Worm (Caenorhabditis elegans): Measurements from ENCODE around the gene T14B4.9.

T14B4.9 gene

DNA sequence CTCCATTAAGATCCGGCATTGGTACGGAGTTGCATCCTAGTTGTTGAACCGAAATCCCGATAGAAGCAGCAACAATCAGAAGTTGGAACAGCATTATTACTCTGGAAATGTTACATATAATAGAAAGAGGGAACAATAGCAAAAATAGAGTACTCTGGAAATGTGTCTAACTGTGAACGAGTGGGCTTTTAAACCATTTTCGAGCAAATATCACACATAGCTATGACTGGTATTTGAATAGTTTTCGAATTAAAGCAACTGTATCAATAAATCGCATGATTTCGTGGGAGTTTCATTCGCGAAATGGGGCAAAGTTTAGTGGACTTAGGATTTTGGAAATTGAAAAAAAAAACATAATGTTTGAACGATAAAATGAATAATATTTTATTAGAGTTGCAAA lies 15.8 kb upstream of the T14B4.9 start, which contains the start of gene F41G3.10:
F41G3.10 (minus strand) TSS at position 101 of the 400 bp plus-strand sequence.
- TF ChIP-seq ccch-3 (GFP tag; optimal IDR thresholded peaks at IDR 0.05): no peak
- TF ChIP-seq Y53F4B.3 (GFP tag; IDR thresholded peaks at IDR 0.05): no peak
- no peak for TF ChIP-seq unc-62 (GFP tag; optimal IDR thresholded peaks at IDR 0.05)
- TF ChIP-seq pbrm-1 (GFP tag; IDR thresholded peaks at IDR 0.05): no peak
- TF ChIP-seq pha-4 (tag; optimal IDR thresholded peaks at IDR 0.05): no peak
- TF ChIP-seq C17E4.6 (GFP tag; IDR thresholded peaks at IDR 0.05): no peak
- TF ChIP-seq attf-5 (GFP tag; optimal IDR thresholded peaks at IDR 0.05): no peak
- no peak for TF ChIP-seq cebp-2 (GFP tag; IDR thresholded peaks at IDR 0.05)
- no peak for TF ChIP-seq Y95B8A.8 (GFP tag; IDR thresholded peaks at IDR 0.05)
- TF ChIP-seq attf-3 (GFP tag; conservative IDR thresholded peaks at IDR 0.05): no peak
- TF ChIP-seq rcor-1 (GFP tag; IDR thresholded peaks at IDR 0.05): no peak
- no peak for TF ChIP-seq zim-3 (tag; optimal IDR thresholded peaks at IDR 0.05)
- no peak for TF ChIP-seq ztf-28 (GFP tag; IDR thresholded peaks at IDR 0.05)
- TF ChIP-seq bed-2 (GFP tag; IDR thresholded peaks at IDR 0.05): no peak
- no peak for TF ChIP-seq B0261.1 (tag; optimal IDR thresholded peaks at IDR 0.05)
- TF ChIP-seq ZK185.1 (tag; optimal IDR thresholded peaks at IDR 0.05; ENCODE audit: poor library complexity, severe bottlenecking): no peak

ce11 chrII:6746404-6746803 lies 12.8 kb upstream of the T14B4.9 start, which contains the start of gene F41G3.5:
TSS of gene F41G3.5 (plus strand) at chrII:6746704.
- no peak for TF ChIP-seq lag-1 (GFP tag; IDR thresholded peaks at IDR 0.05)

DNA sequence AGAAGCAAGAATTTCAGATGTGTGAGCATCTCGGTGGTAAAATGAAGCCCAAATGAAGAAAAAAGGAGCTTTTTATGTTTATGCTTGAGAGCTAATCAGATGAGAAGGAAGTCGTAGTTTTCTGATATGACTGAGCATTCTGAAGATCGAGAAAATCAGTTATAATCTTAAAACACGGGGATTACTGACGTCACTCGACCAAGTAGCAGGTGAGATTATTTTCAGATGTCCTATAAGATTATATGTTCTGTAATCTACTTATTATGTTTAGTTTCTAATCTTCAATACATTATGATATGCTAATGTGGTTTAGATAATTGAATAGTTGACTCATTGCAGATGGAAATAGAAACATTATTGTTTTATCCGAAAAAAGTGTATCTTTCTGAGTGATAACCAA lies 12.2 kb upstream of the T14B4.9 start, which contains the start of gene ins-14:
ins-14 (minus strand) TSS at position 32 of the 400 bp plus-strand sequence.
- TF ChIP-seq nhr-90 (tag; optimal IDR thresholded peaks at IDR 0.05) (no peak), attf-6 (GFP tag; IDR thresholded peaks at IDR 0.05) (no peak), nhr-120 (GFP tag; IDR thresholded peaks at IDR 0.05) (no peak), F37B4.10 (GFP tag; IDR thresholded peaks at IDR 0.05) (no peak), madf-8 (GFP tag; conservative IDR thresholded peaks at IDR 0.05) (no peak), dpl-1 (GFP tag; optimal IDR thresholded peaks at IDR 0.05) (no peak), sea-2 (GFP tag; IDR thresholded peaks at IDR 0.05) (no peak), F23B12.7 (tag; optimal IDR thresholded peaks at IDR 0.05; ENCODE audit: insufficient read depth) (no peak)

- TF ChIP-seq hsf-1 (GFP tag; IDR thresholded peaks at IDR 0.05) (no peak), efl-1 (GFP tag; optimal IDR thresholded peaks at IDR 0.05) (no peak), unc-62 (GFP tag; optimal IDR thresholded peaks at IDR 0.05) (no peak), T07F8.4 (tag; optimal IDR thresholded peaks at IDR 0.05) (no peak), mxl-1 (tag; optimal IDR thresholded peaks at IDR 0.05) (no peak)
Measured at ce11 chrII:6744648-6745047, 11.0 kb upstream of the T14B4.9 start, which contains the start of gene ins-15. TSS of gene ins-15 (minus strand) at chrII:6744748.

- TF ChIP-seq nhr-90 (tag; optimal IDR thresholded peaks at IDR 0.05) (no peak), die-1 (tag; optimal IDR thresholded peaks at IDR 0.05) (no peak), T26A5.8 (tag; optimal IDR thresholded peaks at IDR 0.05) (no peak), F49E8.2 (tag; optimal IDR thresholded peaks at IDR 0.05; ENCODE audit: insufficient read depth) (no peak), madf-6 (GFP tag; IDR thresholded peaks at IDR 0.05) (no peak), chd-7 (tag; optimal IDR thresholded peaks at IDR 0.05) (no peak), ceh-27 (GFP tag; optimal IDR thresholded peaks at IDR 0.05) (no peak), F23B12.7 (tag; optimal IDR thresholded peaks at IDR 0.05; ENCODE audit: insufficient read depth) (no peak), mes-4 (tag; optimal IDR thresholded peaks at IDR 0.05) (no peak), ceh-91 (GFP tag; IDR thresholded peaks at IDR 0.05) (no peak), Y95B8A.8 (GFP tag; IDR thresholded peaks at IDR 0.05) (no peak)
Measured at ce11 chrII:6742614-6743013, 9.0 kb upstream of the T14B4.9 start, which contains the start of gene F41G3.6. TSS of gene F41G3.6 (plus strand) at chrII:6742914.

All from whole organism, young adult.